Worm (Caenorhabditis elegans) whole organism, L4/young adult: ENCODE measurements around the gene gtf-2F1.

Experiments used
- W03F9.2 ChIP-seq: fragments of 150-350 bp; optimal IDR thresholded peaks from 2 replicates; lab custom pipeline; 2014; ENCODE audit warnings: missing biosample characterization, missing genetic modification characterization
- dao-5 ChIP-seq: sonication (generic microtip); optimal IDR thresholded peaks from 2 replicates; lab custom pipeline; 2016; ENCODE audit warnings: missing genotype, missing genetic modification characterization, moderate library complexity, missing compliant biosample characterization
- him-1 ChIP-seq: sonication (generic microtip); optimal IDR thresholded peaks from 2 replicates; lab custom pipeline; 2016; ENCODE audit warnings: missing genotype, missing genetic modification reagents, missing genetic modification characterization, missing compliant biosample characterization

ce11 chrII:4350888-4351287 lies 49.5 kb downstream of the gtf-2F1 start, which contains the start of gene H20J04.9:
- TF ChIP-seq W03F9.2 (tag; lab: Kevin White, UChicago) = no peak
- TF ChIP-seq him-1 (tag; lab: Kevin White, UChicago) = no peak
- no peak for TF ChIP-seq dao-5 (tag; lab: Kevin White, UChicago)
